Worm (Caenorhabditis elegans): ENCODE results near the gene tpst-2.

DNA sequence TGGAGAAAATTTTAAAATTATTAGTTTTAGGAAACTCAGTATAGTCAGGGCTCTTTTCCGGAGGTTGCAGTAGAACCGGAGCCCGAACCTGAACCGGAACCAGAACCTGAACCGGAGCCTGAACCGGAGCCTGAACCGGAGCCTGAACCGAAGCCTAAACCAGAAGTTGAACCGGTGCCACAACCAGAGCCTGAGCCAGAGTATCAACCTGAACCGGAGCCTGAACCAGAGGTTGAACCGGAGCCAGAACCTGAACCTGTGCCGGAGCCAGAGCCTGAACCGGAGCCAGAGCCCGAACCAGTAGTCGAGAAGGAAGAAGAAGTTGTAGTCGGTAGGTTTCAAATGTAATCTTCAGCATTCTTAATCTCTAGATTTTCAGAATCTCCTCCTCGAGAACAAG lies 2.5 kb upstream of the tpst-2 start:
- TF ChIP-seq F10E7.11 (tag; optimal IDR thresholded peaks at IDR 0.05) (no peak), C06A6.2 (GFP tag; conservative IDR thresholded peaks at IDR 0.05) (no peak), unc-62 (GFP tag; optimal IDR thresholded peaks at IDR 0.05) (no peak), mcd-1 (GFP tag; IDR thresholded peaks at IDR 0.05) (no peak), efl-1 (GFP tag; optimal IDR thresholded peaks at IDR 0.05) (no peak), unc-130 (GFP tag; optimal IDR thresholded peaks at IDR 0.05) (no peak), cebp-2 (GFP tag; IDR thresholded peaks at IDR 0.05) (no peak)
